Worm (Caenorhabditis elegans): Measurements from ENCODE around the gene sti-1.
A peak's percentile ranks its signal among the peaks of the same experiment; 100 is the strongest.

Gene sti-1

ce11 chrV:726573-727483 lies 46.5 kb upstream of the sti-1 start (continued):
- TF ChIP-seq gmeb-1 (tag; optimal IDR thresholded peaks at IDR 0.05): no peak
- no peak for TF ChIP-seq alr-1 (tag; optimal IDR thresholded peaks at IDR 0.05)
- TF ChIP-seq lsy-2 (tag; optimal IDR thresholded peaks at IDR 0.05): peak in 1 of 2 experiments; percentile 23
- TF ChIP-seq unc-55 (GFP tag; optimal IDR thresholded peaks at IDR 0.05): no peak
- TF ChIP-seq nhr-237 (tag; optimal IDR thresholded peaks at IDR 0.05): no peak
- peak; percentile 19 for TF ChIP-seq nhr-129 (tag; optimal IDR thresholded peaks at IDR 0.05)
- TF ChIP-seq ztf-11 (tag; optimal IDR thresholded peaks at IDR 0.05): no peak
- peak; percentile 59 for TF ChIP-seq nhr-6 (tag; optimal IDR thresholded peaks at IDR 0.05)
- TF ChIP-seq peb-1 (tag; optimal IDR thresholded peaks at IDR 0.05): no peak
- peak; percentile 48 for TF ChIP-seq lin-13 (GFP tag; optimal IDR thresholded peaks at IDR 0.05)
- TF ChIP-seq R02D3.7 (tag; optimal IDR thresholded peaks at IDR 0.05): no peak

- TF ChIP-seq crh-2 (tag; optimal IDR thresholded peaks at IDR 0.05) (peak; percentile 68), unc-39 (tag; optimal IDR thresholded peaks at IDR 0.05) (no peak), nhr-12 (tag; optimal IDR thresholded peaks at IDR 0.05) (no peak), F13H6.1 (tag; optimal IDR thresholded peaks at IDR 0.05) (peak; percentile 83), nhr-25 (tag; optimal IDR thresholded peaks at IDR 0.05) (peak; percentile 12), gmeb-1 (tag; optimal IDR thresholded peaks at IDR 0.05) (peak; percentile 21), lin-13 (GFP tag; optimal IDR thresholded peaks at IDR 0.05) (peak; percentile 48), sma-3 (GFP tag; optimal IDR thresholded peaks at IDR 0.05) (peak; percentile 66), snpc-4 (tag; optimal IDR thresholded peaks at IDR 0.05) (no peak), skn-1 (tag; optimal IDR thresholded peaks at IDR 0.05) (no peak), aly-2 (tag; optimal IDR thresholded peaks at IDR 0.05) (no peak), unc-55 (GFP tag; optimal IDR thresholded peaks at IDR 0.05) (no peak), nhr-10 (tag; optimal IDR thresholded peaks at IDR 0.05) (peak; percentile 19), nhr-21 (tag; optimal IDR thresholded peaks at IDR 0.05) (peak; percentile 54), lin-39 (tag; optimal IDR thresholded peaks at IDR 0.05) (no peak), mdl-1 (tag; optimal IDR thresholded peaks at IDR 0.05) (peak in 1 of 2 experiments; percentile 21), lsy-2 (tag; optimal IDR thresholded peaks at IDR 0.05) (peak; percentile 4 to 54), lin-11 (tag; optimal IDR thresholded peaks at IDR 0.05) (peak; percentile 42), ama-1 (optimal IDR thresholded peaks at IDR 0.05) (peak; percentile 96), ceh-16 (tag; optimal IDR thresholded peaks at IDR 0.05) (no peak), alr-1 (tag; optimal IDR thresholded peaks at IDR 0.05) (no peak), Y55F3AM.14 (GFP tag; optimal IDR thresholded peaks at IDR 0.05) (peak; percentile 81), nhr-23 (tag; optimal IDR thresholded peaks at IDR 0.05) (no peak), ztf-11 (tag; optimal IDR thresholded peaks at IDR 0.05) (no peak), unc-62 (GFP tag; optimal IDR thresholded peaks at IDR 0.05) (peak; percentile 28), fos-1 (tag; optimal IDR thresholded peaks at IDR 0.05) (peak; percentile 22), sem-4 (tag; optimal IDR thresholded peaks at IDR 0.05) (peak; percentile 10), ztf-4 (tag; optimal IDR thresholded peaks at IDR 0.05) (peak; percentile 65), nhr-129 (tag; optimal IDR thresholded peaks at IDR 0.05) (peak; percentile 78), mab-5 (tag; optimal IDR thresholded peaks at IDR 0.05) (peak; percentile 34), sma-9 (GFP tag; optimal IDR thresholded peaks at IDR 0.05) (peak; percentile 84), sma-9 (tag; optimal IDR thresholded peaks at IDR 0.05) (no peak), nhr-6 (tag; optimal IDR thresholded peaks at IDR 0.05) (peak; percentile 10), blmp-1 (tag; optimal IDR thresholded peaks at IDR 0.05; ENCODE audit: insufficient read depth) (peak; percentile 22), nhr-11 (tag; optimal IDR thresholded peaks at IDR 0.05) (no peak), egl-27 (tag; optimal IDR thresholded peaks at IDR 0.05) (no peak), peb-1 (tag; optimal IDR thresholded peaks at IDR 0.05) (no peak), ztf-1 (GFP tag; conservative IDR thresholded peaks at IDR 0.05) (0 out of 2 replicates have a peak, but pooled peaks have one; percentile 14)
Observed at ce11 chrV:727484-728351, 45.6 kb upstream of the sti-1 start, which contains the start of the genes icl-1 and srh-2. Gene icl-1 (minus strand): TSS chrV:728004. Gene srh-2 (plus strand): TSS chrV:728301.

All from whole organism, L2 larva.